Worm (Caenorhabditis elegans): ENCODE results near the gene acdh-6.
"Not testable (repeated sequence)": the region's sequence is repeated elsewhere in the genome, so short reads cannot be mapped to it uniquely, and the experiment has no call there.

Gene acdh-6

ce11 chrIII:8534647-8535181, 26.2 kb upstream of the acdh-6 start, which contains the start of gene trp-1:
Gene trp-1, plus strand, starts transcription at chrIII:8535131.
- TF ChIP-seq sea-2 (GFP tag; IDR thresholded peaks at IDR 0.05) (no peak), lsy-27 (tag; optimal IDR thresholded peaks at IDR 0.05; ENCODE audit: borderline replicate concordance, insufficient read depth) (no peak), somi-1 (GFP tag; optimal IDR thresholded peaks at IDR 0.05) (no peak), him-1 (tag; optimal IDR thresholded peaks at IDR 0.05) (no peak)

ce11 chrIII:8535445-8535844, 25.5 kb upstream of the acdh-6 start:
- no peak for TF ChIP-seq lir-1 (GFP tag; conservative IDR thresholded peaks at IDR 0.05)
- TF ChIP-seq attf-5 (GFP tag; optimal IDR thresholded peaks at IDR 0.05) = no peak
- TF ChIP-seq madf-8 (GFP tag; conservative IDR thresholded peaks at IDR 0.05) = no peak
- no peak for TF ChIP-seq snpc-1.3 (tag; optimal IDR thresholded peaks at IDR 0.05; ENCODE audit: insufficient read depth)
- TF ChIP-seq die-1 (tag; optimal IDR thresholded peaks at IDR 0.05) = no peak
- TF ChIP-seq ztf-6 (GFP tag; IDR thresholded peaks at IDR 0.05) = no peak
- TF ChIP-seq unc-62 (GFP tag; optimal IDR thresholded peaks at IDR 0.05) = no peak
- TF ChIP-seq nhr-80 (tag; optimal IDR thresholded peaks at IDR 0.05) = no peak
- no peak for TF ChIP-seq B0035.1 (tag; optimal IDR thresholded peaks at IDR 0.05)
- TF ChIP-seq F57C9.4 (tag; optimal IDR thresholded peaks at IDR 0.05) = no peak
- no peak for TF ChIP-seq mel-28 (tag; optimal IDR thresholded peaks at IDR 0.05; ENCODE audit: borderline replicate concordance)

ce11 chrIII:8541028-8541427, 19.9 kb upstream of the acdh-6 start:
- TF ChIP-seq tbp1 (GFP tag; optimal IDR thresholded peaks at IDR 0.05) (peak; percentile 79), lin-26 (GFP tag; IDR thresholded peaks at IDR 0.05) (peak; percentile 82), B0261.1 (tag; optimal IDR thresholded peaks at IDR 0.05) (peak; percentile 35), rpc-1 (tag; optimal IDR thresholded peaks at IDR 0.05) (peak; percentile 19)
- TF ChIP-seq rpc-1 (optimal IDR thresholded peaks at IDR 0.05) = not testable (repeated sequence)

- no peak for TF ChIP-seq madf-8 (GFP tag; conservative IDR thresholded peaks at IDR 0.05)
- no peak for TF ChIP-seq nhr-120 (GFP tag; IDR thresholded peaks at IDR 0.05)
- no peak for TF ChIP-seq cebp-2 (GFP tag; IDR thresholded peaks at IDR 0.05)
- no peak for TF ChIP-seq F37B4.10 (GFP tag; IDR thresholded peaks at IDR 0.05)
- TF ChIP-seq mel-28 (tag; optimal IDR thresholded peaks at IDR 0.05; ENCODE audit: borderline replicate concordance) = no peak
Observed at ce11 chrIII:8545515-8545914, 15.4 kb upstream of the acdh-6 start, which contains the start of gene ZC21.6. Gene ZC21.6, minus strand, starts transcription at chrIII:8545615.

- no peak for TF ChIP-seq mel-28 (tag; optimal IDR thresholded peaks at IDR 0.05; ENCODE audit: borderline replicate concordance)
- no peak for TF ChIP-seq F39B2.1 (GFP tag; IDR thresholded peaks at IDR 0.05)
- TF ChIP-seq dox-1 (GFP tag; IDR thresholded peaks at IDR 0.05) = no peak
- TF ChIP-seq ama-1 (optimal IDR thresholded peaks at IDR 0.05) = no peak
- no peak for TF ChIP-seq ama-1 (GFP tag; optimal IDR thresholded peaks at IDR 0.05)
- no peak for TF ChIP-seq F57C9.4 (tag; optimal IDR thresholded peaks at IDR 0.05)
- no peak for TF ChIP-seq F23B12.7 (tag; optimal IDR thresholded peaks at IDR 0.05; ENCODE audit: insufficient read depth)
- no peak for TF ChIP-seq atf-7 (tag; optimal IDR thresholded peaks at IDR 0.05)
- no peak for TF ChIP-seq egl-18 (GFP tag; IDR thresholded peaks at IDR 0.05)
- TF ChIP-seq xnd-1 (tag; optimal IDR thresholded peaks at IDR 0.05) = no peak
- TF ChIP-seq ztf-3 (GFP tag; optimal IDR thresholded peaks at IDR 0.05) = no peak
Observed at ce11 chrIII:8551705-8552104, 9.2 kb upstream of the acdh-6 start.

Data from whole organism, young adult.